Worm (Caenorhabditis elegans): ENCODE data around the gene T20D4.19.

Gene T20D4.19

ce11 chrV:3455135-3455747 is 23.8 kb upstream of the T20D4.19 start (continued):
- no peak for TF ChIP-seq xnd-1 (tag; optimal IDR thresholded peaks at IDR 0.05)
- peak; percentile 44 for TF ChIP-seq mxl-1 (tag; optimal IDR thresholded peaks at IDR 0.05)
- TF ChIP-seq ztf-26 (tag; optimal IDR thresholded peaks at IDR 0.05), result no peak

- no peak for TF ChIP-seq K12H6.12 (tag; optimal IDR thresholded peaks at IDR 0.05)
- no peak for TF ChIP-seq F23B12.7 (tag; optimal IDR thresholded peaks at IDR 0.05; ENCODE audit: insufficient read depth)
- no peak for TF ChIP-seq die-1 (tag; optimal IDR thresholded peaks at IDR 0.05)
- no peak for TF ChIP-seq hlh-12 (tag; optimal IDR thresholded peaks at IDR 0.05)
- TF ChIP-seq snpc-1.3 (tag; optimal IDR thresholded peaks at IDR 0.05; ENCODE audit: insufficient read depth), result no peak
- no peak for TF ChIP-seq somi-1 (GFP tag; optimal IDR thresholded peaks at IDR 0.05)
- TF ChIP-seq mes-4 (tag; optimal IDR thresholded peaks at IDR 0.05), result no peak
- TF ChIP-seq ztf-25 (GFP tag; IDR thresholded peaks at IDR 0.05), result no peak
- TF ChIP-seq mxl-1 (tag; optimal IDR thresholded peaks at IDR 0.05), result no peak
Observed at ce11 chrV:3454620-3455019, 23.2 kb upstream of the T20D4.19 start.

- TF ChIP-seq aptf-2 (GFP tag; conservative IDR thresholded peaks at IDR 0.05), result no peak
- no peak for TF ChIP-seq F33H1.4 (GFP tag; IDR thresholded peaks at IDR 0.05)
- TF ChIP-seq aptf-3 (GFP tag; IDR thresholded peaks at IDR 0.05), result no peak
- no peak for TF ChIP-seq bed-2 (GFP tag; IDR thresholded peaks at IDR 0.05)
- no peak for TF ChIP-seq F52B5.7 (tag; optimal IDR thresholded peaks at IDR 0.05)
- TF ChIP-seq atf-7 (tag; optimal IDR thresholded peaks at IDR 0.05), result no peak
- no peak for TF ChIP-seq nhr-27 (tag; optimal IDR thresholded peaks at IDR 0.05)
- TF ChIP-seq ztf-6 (GFP tag; IDR thresholded peaks at IDR 0.05), result no peak
- no peak for TF ChIP-seq Y79H2A.3 (GFP tag; conservative IDR thresholded peaks at IDR 0.05)
- no peak for TF ChIP-seq attf-6 (GFP tag; IDR thresholded peaks at IDR 0.05)
- no peak for TF ChIP-seq die-1 (tag; optimal IDR thresholded peaks at IDR 0.05)
- TF ChIP-seq ceh-40 (GFP tag; IDR thresholded peaks at IDR 0.05), result no peak
- TF ChIP-seq F10E7.11 (tag; optimal IDR thresholded peaks at IDR 0.05), result no peak
- no peak for TF ChIP-seq hlh-12 (tag; optimal IDR thresholded peaks at IDR 0.05)
- no peak for TF ChIP-seq ekl-4 (GFP tag; IDR thresholded peaks at IDR 0.05)
- TF ChIP-seq rpc-1 (optimal IDR thresholded peaks at IDR 0.05), result no peak
- TF ChIP-seq rpc-1 (tag; optimal IDR thresholded peaks at IDR 0.05), result no peak
- TF ChIP-seq gei-17 (GFP tag; optimal IDR thresholded peaks at IDR 0.05), result no peak
- TF ChIP-seq let-526 (GFP tag; IDR thresholded peaks at IDR 0.05), result no peak
Observed at ce11 chrV:3452489-3452888, 21.1 kb upstream of the T20D4.19 start.

ce11 chrV:3451646-3452045 is 20.2 kb upstream of the T20D4.19 start:
- TF ChIP-seq pha-4 (tag; optimal IDR thresholded peaks at IDR 0.05) (no peak), mes-4 (tag; optimal IDR thresholded peaks at IDR 0.05) (no peak), nfya-2 (GFP tag; IDR thresholded peaks at IDR 0.05) (no peak), snpc-1.3 (tag; optimal IDR thresholded peaks at IDR 0.05; ENCODE audit: insufficient read depth) (no peak), nhr-179 (tag; optimal IDR thresholded peaks at IDR 0.05) (no peak), snpc-3.4 (tag; optimal IDR thresholded peaks at IDR 0.05) (no peak), snpc-1.1 (tag; optimal IDR thresholded peaks at IDR 0.05; ENCODE audit: insufficient read depth) (no peak)

ce11 chrV:3450351-3450750 is 18.9 kb upstream of the T20D4.19 start:
- TF ChIP-seq F55B11.4 (tag; optimal IDR thresholded peaks at IDR 0.05; ENCODE audit: borderline replicate concordance, insufficient read depth), result no peak
- TF ChIP-seq F23B12.7 (tag; optimal IDR thresholded peaks at IDR 0.05; ENCODE audit: insufficient read depth), result no peak
- TF ChIP-seq dpl-1 (GFP tag; optimal IDR thresholded peaks at IDR 0.05), result no peak
- TF ChIP-seq ets-4 (GFP tag; optimal IDR thresholded peaks at IDR 0.05), result no peak
- no peak for TF ChIP-seq lin-26 (GFP tag; IDR thresholded peaks at IDR 0.05)
- no peak for TF ChIP-seq D2030.7 (GFP tag; IDR thresholded peaks at IDR 0.05)
- TF ChIP-seq sptf-2 (GFP tag; optimal IDR thresholded peaks at IDR 0.05), result no peak
- TF ChIP-seq akir-1 (GFP tag; optimal IDR thresholded peaks at IDR 0.05), result no peak

Measured in whole organism, young adult.